Fruit fly (Drosophila melanogaster) whole organism, pupa: ENCODE measurements around the gene Ccdc85.

ENCODE experiments used
- CG10348 ChIP-seq: fragments of 200-800 bp; sonication (Bioruptor generic); IDR thresholded peaks from 2 replicates; pipeline ENCODE4 v1.3.6; 2022; ENCODE audit warnings: missing biosample characterization, missing genetic modification characterization
- CG12605 ChIP-seq: fragments of 200-800 bp; sonication (Bioruptor generic); IDR thresholded peaks from 2 replicates; pipeline ENCODE4 v1.3.6; 2022; ENCODE audit warnings: missing biosample characterization, missing genetic modification characterization
- CG13204 ChIP-seq: fragments of 200-800 bp; sonication (Bioruptor generic); optimal IDR thresholded peaks from 2 replicates; lab custom pipeline; 2018; ENCODE audit warnings: missing biosample characterization, mild to moderate bottlenecking, missing genetic modification characterization, moderate library complexity
- CG14655 ChIP-seq: fragments of 200-800 bp; sonication (Bioruptor generic); optimal IDR thresholded peaks from 3 replicates; lab custom pipeline; 2017; ENCODE audit warnings: mild to moderate bottlenecking, missing biosample characterization, missing genetic modification reagents, missing genetic modification characterization
- CG15710 ChIP-seq: fragments of 200-800 bp; sonication (Bioruptor generic); optimal IDR thresholded peaks from 2 replicates; lab custom pipeline; 2018; ENCODE audit warnings: missing biosample characterization, mild to moderate bottlenecking, missing genetic modification characterization, moderate library complexity
- CG17806 ChIP-seq: fragments of 200-800 bp; sonication (Bioruptor generic); optimal IDR thresholded peaks from 2 replicates; lab custom pipeline; 2018; ENCODE audit warnings: missing biosample characterization, mild to moderate bottlenecking, missing genetic modification characterization, moderate library complexity
- CG32121 ChIP-seq: fragments of 200-800 bp; sonication (Bioruptor generic); IDR thresholded peaks from 2 replicates; pipeline ENCODE4 v1.3.6; 2022; ENCODE audit warnings: missing biosample characterization, missing genetic modification characterization
- CG34367 ChIP-seq: fragments of 200-800 bp; sonication (Bioruptor generic); optimal IDR thresholded peaks from 2 replicates; lab custom pipeline; 2018; ENCODE audit warnings: missing biosample characterization, mild to moderate bottlenecking, missing genetic modification characterization
- CG4496 ChIP-seq: fragments of 200-800 bp; sonication (Bioruptor generic); IDR thresholded peaks from 3 replicates; pipeline ENCODE4 v1.3.6; 2022; ENCODE audit warnings: missing biosample characterization, missing genetic modification characterization
- CG8159 ChIP-seq: fragments of 200-800 bp; sonication (Bioruptor generic); optimal IDR thresholded peaks from 3 replicates; lab custom pipeline; 2018; ENCODE audit warnings: missing biosample characterization, mild to moderate bottlenecking, missing genetic modification characterization, moderate library complexity
- CG8301 ChIP-seq: fragments of 200-800 bp; sonication (Bioruptor generic); optimal IDR thresholded peaks from 2 replicates; lab custom pipeline; 2018; ENCODE audit warnings: missing biosample characterization, mild to moderate bottlenecking, missing genetic modification characterization
- CG9948 ChIP-seq: fragments of 200-800 bp; sonication (Bioruptor generic); optimal IDR thresholded peaks from 2 replicates; lab custom pipeline; 2018; ENCODE audit warnings: missing biosample characterization, mild to moderate bottlenecking, missing genetic modification characterization, moderate library complexity
- D1 ChIP-seq: fragments of 200-800 bp; sonication (Bioruptor generic); optimal IDR thresholded peaks from 2 replicates; lab custom pipeline; 2018; ENCODE audit warnings: missing biosample characterization, mild to moderate bottlenecking, missing genetic modification characterization, moderate library complexity
- EcR ChIP-seq: fragments of 200-800 bp; sonication (Bioruptor generic); optimal IDR thresholded peaks from 3 replicates; lab custom pipeline; 2019; ENCODE audit warnings: missing biosample characterization, missing genetic modification characterization, mild to moderate bottlenecking, moderate library complexity, missing genetic modification reagents
- Ets98B ChIP-seq: fragments of 200-800 bp; sonication (Bioruptor generic); IDR thresholded peaks from 2 replicates; pipeline ENCODE4 v1.3.6; 2022; ENCODE audit warnings: missing biosample characterization, missing genetic modification characterization
- Pif1A ChIP-seq: fragments of 200-800 bp; sonication (Bioruptor generic); optimal IDR thresholded peaks from 3 replicates; lab custom pipeline; 2016; ENCODE audit warnings: missing biosample characterization, missing genetic modification characterization
- Pif1B ChIP-seq: fragments of 200-800 bp; sonication (Bioruptor generic); optimal IDR thresholded peaks from 3 replicates; lab custom pipeline; 2016; ENCODE audit warnings: missing biosample characterization, missing genetic modification characterization
- Snoo ChIP-seq: fragments of 200-800 bp; sonication (Bioruptor generic); optimal IDR thresholded peaks from 3 replicates; lab custom pipeline; 2017; ENCODE audit warnings: missing biosample characterization, mild to moderate bottlenecking, missing genetic modification characterization, inconsistent platforms
- fd96Ca ChIP-seq: fragments of 200-800 bp; sonication (Bioruptor generic); IDR thresholded peaks from 3 replicates; pipeline ENCODE4 v1.3.6; 2022; ENCODE audit warnings: missing biosample characterization, missing genetic modification characterization
- gl ChIP-seq: fragments of 200-800 bp; sonication (Bioruptor generic); optimal IDR thresholded peaks from 2 replicates; lab custom pipeline; 2018; ENCODE audit warnings: missing biosample characterization, mild to moderate bottlenecking, missing genetic modification characterization
- rn ChIP-seq: fragments of 200-800 bp; sonication (Bioruptor generic); IDR thresholded peaks from 2 replicates; pipeline ENCODE4 v1.3.6; 2022; ENCODE audit warnings: missing biosample characterization, missing genetic modification characterization

Ccdc85 gene

DNA sequence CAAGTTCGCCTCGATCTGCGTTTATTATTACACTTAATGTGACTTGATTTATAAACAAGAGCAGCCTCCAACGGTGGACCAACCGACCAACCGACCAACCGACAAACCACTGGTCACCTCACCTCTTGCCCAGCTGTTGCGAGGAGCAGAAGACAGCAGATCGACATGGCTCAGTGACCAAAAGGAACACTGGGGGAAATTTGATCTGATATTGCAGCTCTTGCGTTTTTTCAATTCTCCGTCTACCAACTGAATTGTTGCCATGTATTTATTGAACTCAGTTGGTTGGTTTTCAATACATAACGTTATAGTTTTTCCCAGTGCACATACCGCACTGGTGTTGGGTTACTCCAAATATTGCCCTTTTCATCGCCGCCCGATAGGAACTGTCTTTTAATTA lies 5.5 kb downstream of the Ccdc85 start:
- no peak for TF ChIP-seq rn (GFP tag; lab: Robert Waterston, UW)
- TF ChIP-seq Ets98B (GFP tag; lab: Robert Waterston, UW) = no peak
- TF ChIP-seq CG10348 = no peak
- TF ChIP-seq CG13204 = peak; percentile 33
- TF ChIP-seq CG8159 = peak; percentile 41
- peak; percentile 55; the same call in 2 of the 3 replicates for TF ChIP-seq fd96Ca (GFP tag; lab: Robert Waterston, UW)
- peak; percentile 18 for TF ChIP-seq Pif1A (GFP tag; lab: Kevin White, UChicago)
- TF ChIP-seq CG12605 (GFP tag; lab: Robert Waterston, UW) = no peak
- peak; percentile 11 for TF ChIP-seq Snoo (tag; lab: Kevin White, UChicago)
- no peak for TF ChIP-seq CG32121
- TF ChIP-seq CG14655 (GFP tag; lab: Kevin White, UChicago) = no peak
- TF ChIP-seq CG8301 (tag; lab: Kevin White, UChicago) = no peak
- TF ChIP-seq CG9948 (tag; lab: Kevin White, UChicago) = peak; percentile 10
- peak; percentile 4 for TF ChIP-seq Pif1B
- TF ChIP-seq EcR (GFP tag; lab: Kevin White, UChicago) = peak; percentile 61
- TF ChIP-seq CG17806 (tag; lab: Kevin White, UChicago) = peak; percentile 53
- peak; percentile 44; the same call in 2 of the 3 replicates for TF ChIP-seq CG4496 (GFP tag; lab: Robert Waterston, UW)
- peak; percentile 45 for TF ChIP-seq CG15710 (tag; lab: Kevin White, UChicago)
- peak; percentile 25 for TF ChIP-seq CG34367
- TF ChIP-seq D1 = no peak
- peak; percentile 3 for TF ChIP-seq gl (tag; lab: Kevin White, UChicago)

DNA sequence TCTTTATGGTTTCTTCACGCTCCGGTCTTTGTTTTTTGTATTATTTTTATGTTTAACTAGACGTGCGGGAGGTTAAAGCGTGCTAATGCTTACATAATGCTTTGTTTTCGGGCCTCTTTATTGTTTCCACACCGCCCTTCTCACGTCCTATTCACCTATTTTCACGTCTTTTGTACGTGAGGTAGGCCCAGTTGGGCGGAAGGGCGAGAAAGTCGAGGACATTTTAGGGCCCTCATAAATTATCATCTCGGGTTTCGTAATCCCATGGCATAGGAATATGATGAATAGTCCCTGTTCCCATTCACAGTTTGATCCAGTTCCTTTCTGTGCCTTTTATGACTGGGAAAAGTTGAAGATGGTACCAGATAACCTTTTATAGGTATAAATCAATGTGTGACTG lies 6.4 kb downstream of the Ccdc85 start:
- TF ChIP-seq CG4496 (GFP tag; lab: Robert Waterston, UW) (no peak), fd96Ca (GFP tag; lab: Robert Waterston, UW) (no peak), CG12605 (GFP tag; lab: Robert Waterston, UW) (no peak), gl (tag; lab: Kevin White, UChicago) (no peak), CG10348 (no peak), CG9948 (tag; lab: Kevin White, UChicago) (no peak), CG14655 (GFP tag; lab: Kevin White, UChicago) (no peak), CG13204 (no peak), CG17806 (tag; lab: Kevin White, UChicago) (no peak), CG8301 (tag; lab: Kevin White, UChicago) (no peak), CG32121 (no peak), Pif1B (no peak), CG8159 (no peak), Pif1A (GFP tag; lab: Kevin White, UChicago) (no peak), CG34367 (no peak)

DNA sequence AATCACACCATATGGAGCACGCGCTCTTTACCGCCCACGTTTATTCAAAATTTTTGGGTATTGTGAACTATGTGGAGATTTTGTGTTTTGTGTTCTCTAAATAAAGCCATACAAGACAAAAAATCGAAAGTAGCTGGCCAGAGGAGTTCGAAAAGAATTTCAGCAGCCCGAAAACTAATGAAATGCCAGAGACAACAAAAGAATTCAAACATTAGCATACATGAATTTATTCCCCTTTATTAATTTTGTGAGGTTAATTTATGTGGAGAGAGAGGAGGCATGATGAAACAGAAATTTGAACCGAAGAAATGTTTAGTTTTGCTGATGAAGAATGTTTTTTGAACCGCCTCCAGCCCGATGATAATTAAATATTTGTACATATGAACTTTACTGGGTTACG lies 7.1 kb downstream of the Ccdc85 start:
- TF ChIP-seq CG34367 (no peak), CG32121 (no peak), CG15710 (tag; lab: Kevin White, UChicago) (no peak), Ets98B (GFP tag; lab: Robert Waterston, UW) (no peak), fd96Ca (GFP tag; lab: Robert Waterston, UW) (no peak)
- TF ChIP-seq, all 21 proteins: peak for 0

DNA sequence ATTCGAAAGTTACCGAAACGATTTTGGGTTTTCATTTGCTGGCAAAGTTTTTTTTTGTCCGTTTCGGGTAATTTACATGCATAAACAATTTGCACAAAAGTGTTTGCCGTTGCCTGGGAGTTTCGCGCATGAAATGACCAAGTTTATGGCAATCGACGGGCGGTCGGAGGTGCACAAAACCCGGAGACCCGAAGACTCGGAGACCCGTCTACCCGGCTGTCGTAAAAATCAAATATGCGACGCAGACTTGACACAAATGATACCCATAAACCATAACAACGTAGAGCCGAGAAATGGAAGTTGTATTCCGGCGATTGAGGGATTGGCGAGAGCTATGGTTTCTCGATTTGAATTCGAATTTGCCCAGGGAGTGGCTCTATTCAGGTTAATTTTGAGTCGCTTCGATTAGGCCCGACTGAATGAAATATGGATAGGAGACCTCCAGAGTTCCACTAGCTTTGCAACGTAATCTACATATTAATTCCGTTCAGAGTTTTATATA lies 7.9 kb downstream of the Ccdc85 start:
- no peak for TF ChIP-seq CG4496 (GFP tag; lab: Robert Waterston, UW)
- TF ChIP-seq CG9948 (tag; lab: Kevin White, UChicago) = no peak
- TF ChIP-seq CG10348 = no peak
- TF ChIP-seq CG8301 (tag; lab: Kevin White, UChicago) = no peak
- no peak for TF ChIP-seq fd96Ca (GFP tag; lab: Robert Waterston, UW)
- no peak for TF ChIP-seq rn (GFP tag; lab: Robert Waterston, UW)
- no peak for TF ChIP-seq CG13204
- no peak for TF ChIP-seq CG17806 (tag; lab: Kevin White, UChicago)
- no peak for TF ChIP-seq CG34367
- TF ChIP-seq Ets98B (GFP tag; lab: Robert Waterston, UW) = no peak
- TF ChIP-seq CG12605 (GFP tag; lab: Robert Waterston, UW) = no peak
- TF ChIP-seq CG15710 (tag; lab: Kevin White, UChicago) = no peak
- no peak for TF ChIP-seq CG14655 (GFP tag; lab: Kevin White, UChicago)
- no peak for TF ChIP-seq Snoo (tag; lab: Kevin White, UChicago)
- TF ChIP-seq EcR (GFP tag; lab: Kevin White, UChicago) = no peak
- TF ChIP-seq CG32121 = no peak

DNA sequence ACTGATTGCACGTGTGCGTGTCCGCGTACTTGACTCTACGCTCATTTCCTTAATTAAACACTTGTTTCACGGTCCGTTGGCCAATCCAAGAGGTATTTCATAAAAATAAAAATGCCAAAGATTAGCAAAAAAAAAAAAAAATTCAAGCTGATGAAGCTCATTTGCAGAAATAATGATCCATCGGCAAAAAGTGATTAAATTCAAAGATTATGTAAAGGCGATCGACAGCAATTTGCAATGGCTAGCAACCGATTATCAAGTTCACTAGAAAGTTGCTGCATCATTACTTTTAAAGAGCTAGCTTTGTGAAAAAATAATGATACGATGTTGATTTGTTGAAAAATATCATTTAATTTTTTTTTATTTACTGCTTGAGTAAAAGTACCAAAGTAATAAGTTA lies 10.4 kb downstream of the Ccdc85 start:
- TF ChIP-seq CG8159 (no peak), rn (GFP tag; lab: Robert Waterston, UW) (no peak), CG15710 (tag; lab: Kevin White, UChicago) (no peak), CG14655 (GFP tag; lab: Kevin White, UChicago) (no peak), CG34367 (no peak)

DNA sequence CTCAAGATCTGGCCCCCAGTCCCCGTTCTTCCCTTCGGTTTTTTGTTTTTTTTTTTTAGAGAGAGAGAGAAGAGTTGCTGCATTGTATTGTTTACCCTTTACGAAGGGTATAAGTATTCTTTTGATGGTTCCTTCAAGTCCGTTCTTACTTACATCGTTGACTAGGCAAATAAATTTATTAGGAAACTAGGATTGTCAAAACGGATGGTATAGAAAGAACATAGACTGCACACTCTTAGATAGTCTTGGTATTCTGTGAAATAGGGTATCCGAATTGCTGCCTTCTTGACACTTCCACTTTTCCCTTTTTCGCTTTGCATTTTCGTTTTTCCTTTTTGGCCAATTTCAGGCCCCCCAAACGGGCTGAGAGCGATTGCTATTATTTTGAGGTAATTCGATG lies 12.4 kb downstream of the Ccdc85 start:
- peak; percentile 38 for TF ChIP-seq CG8301 (tag; lab: Kevin White, UChicago)
- peak; percentile 78 for TF ChIP-seq Snoo (tag; lab: Kevin White, UChicago)
- TF ChIP-seq CG15710 (tag; lab: Kevin White, UChicago) = peak; percentile 73
- TF ChIP-seq CG10348 = no peak
- TF ChIP-seq CG8159 = peak; percentile 80
- TF ChIP-seq fd96Ca (GFP tag; lab: Robert Waterston, UW) = peak; percentile 60; the same call in 2 of the 3 replicates
- TF ChIP-seq Pif1A (GFP tag; lab: Kevin White, UChicago) = peak; percentile 75
- TF ChIP-seq CG34367 = peak; percentile 66
- TF ChIP-seq CG4496 (GFP tag; lab: Robert Waterston, UW) = peak; percentile 60; the same call in 2 of the 3 replicates
- peak; percentile 79 for TF ChIP-seq Pif1B
- TF ChIP-seq CG17806 (tag; lab: Kevin White, UChicago) = peak; percentile 70
- TF ChIP-seq rn (GFP tag; lab: Robert Waterston, UW) = no peak
- no peak for TF ChIP-seq D1
- peak; percentile 57 for TF ChIP-seq CG14655 (GFP tag; lab: Kevin White, UChicago)
- TF ChIP-seq gl (tag; lab: Kevin White, UChicago) = peak; percentile 21
- TF ChIP-seq CG12605 (GFP tag; lab: Robert Waterston, UW) = no peak; the same call in 1 of the 2 replicates
- TF ChIP-seq CG9948 (tag; lab: Kevin White, UChicago) = peak; percentile 57
- no peak for TF ChIP-seq Ets98B (GFP tag; lab: Robert Waterston, UW)
- TF ChIP-seq CG13204 = peak; percentile 22
- no peak for TF ChIP-seq CG32121
- no peak for TF ChIP-seq EcR (GFP tag; lab: Kevin White, UChicago)
